Worm (Caenorhabditis elegans) whole organism, young adult: ENCODE data around the gene nlp-71.

ENCODE experiments used
- dpl-1 ChIP-seq: fragments of 150-350 bp; optimal IDR thresholded peaks from 2 replicates; lab custom pipeline; 2014; ENCODE audit warnings: missing biosample characterization, missing genetic modification reagents, missing genetic modification characterization
- hmg-1.2 ChIP-seq: fragments of 200-800 bp; sonication (Bioruptor generic); IDR thresholded peaks from 2 replicates; pipeline ENCODE4 v1.3.6; 2022; ENCODE audit warnings: missing genetic modification reagents, missing genetic modification characterization, missing compliant biosample characterization
- hmg-20 ChIP-seq: fragments of 200-800 bp; sonication (Bioruptor generic); IDR thresholded peaks from 2 replicates; pipeline ENCODE4 v1.3.6; 2022; ENCODE audit warnings: missing genetic modification reagents, missing genetic modification characterization, missing compliant biosample characterization
- let-607 ChIP-seq, 2 experiments: fragments of 200-800 bp in 1 of 2; sonication (Bioruptor generic) in 1 of 2; sonication (generic microtip) in 1 of 2; optimal IDR thresholded peaks; 2 replicates each; lab custom pipeline; 2016 to 2018; ENCODE audit warnings: mild to moderate bottlenecking in 2 of 2, missing compliant biosample characterization in 2 of 2, missing genetic modification characterization in 2 of 2, moderate library complexity in 2 of 2, missing genotype in 1 of 2
- nfyb-1 ChIP-seq: fragments of 200-800 bp; sonication (Bioruptor generic); IDR thresholded peaks from 2 replicates; pipeline ENCODE4 v1.3.6; 2022; ENCODE audit warnings: missing genetic modification reagents, missing genetic modification characterization, missing compliant biosample characterization
- rec-8 ChIP-seq, 2 experiments: sonication (generic microtip); optimal IDR thresholded peaks; 2 replicates each; lab custom pipeline; 2016; ENCODE audit warnings: mild to moderate bottlenecking in 2 of 2, missing genetic modification characterization in 2 of 2, missing genetic modification reagents in 2 of 2, missing genotype in 2 of 2, missing biosample characterization in 1 of 2, missing compliant biosample characterization in 1 of 2, moderate library complexity in 1 of 2
- sptf-2 ChIP-seq: fragments of 200-800 bp; sonication (Bioruptor generic); optimal IDR thresholded peaks from 2 replicates; lab custom pipeline; 2018; ENCODE audit warnings: mild to moderate bottlenecking, missing genetic modification characterization, missing compliant biosample characterization

DNA sequence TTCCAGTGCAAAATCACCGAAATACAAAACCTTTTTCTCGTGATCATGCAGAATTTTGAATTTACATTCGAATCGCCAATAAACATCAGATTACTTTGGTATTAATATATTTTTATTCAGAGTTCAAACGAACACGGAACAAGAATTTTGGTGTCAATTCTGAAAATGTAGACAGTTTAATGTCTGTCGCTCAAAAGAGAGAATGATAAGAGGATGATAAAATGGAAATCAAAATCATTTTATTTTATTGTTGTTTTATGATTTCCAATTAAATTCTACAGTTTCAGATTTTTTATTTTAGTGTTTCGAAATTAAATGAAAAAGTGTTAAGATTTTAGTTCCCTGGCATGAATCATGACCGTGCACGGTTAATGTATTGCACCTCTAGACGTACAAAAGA, 19.0 kb upstream of the nlp-71 start:
- TF ChIP-seq rec-8 (tag; optimal IDR thresholded peaks at IDR 0.05; lab: Kevin White, UChicago), result no peak
- no peak for TF ChIP-seq hmg-1.2
- TF ChIP-seq let-607 (tag; optimal IDR thresholded peaks at IDR 0.05; lab: Kevin White, UChicago), result no peak
- no peak for TF ChIP-seq dpl-1 (GFP tag; lab: Kevin White, UChicago)
- no peak for TF ChIP-seq nfyb-1 (GFP tag; lab: Robert Waterston, UW)
- no peak for TF ChIP-seq sptf-2 (GFP tag; lab: Kevin White, UChicago)
- no peak for TF ChIP-seq hmg-20 (GFP tag; lab: Robert Waterston, UW)
